Worm (Caenorhabditis elegans) whole organism, midembryonic: Measurements from ENCODE around the gene F39G3.2.

Experiments used
- T22C8.4 ChIP-seq: fragments of 200-800 bp; sonication (Bioruptor generic); IDR thresholded peaks from 2 replicates; pipeline ENCODE4 v1.3.6; 2022; ENCODE audit warnings: missing genetic modification characterization, missing compliant biosample characterization
- cog-1 ChIP-seq: sonication (generic microtip); optimal IDR thresholded peaks from 2 replicates; lab custom pipeline; 2016; ENCODE audit warnings: missing genetic modification characterization, missing compliant biosample characterization
- flt-1 ChIP-seq: fragments of 200-800 bp; sonication (Bioruptor generic); IDR thresholded peaks from 2 replicates; pipeline ENCODE4 v1.3.6; 2022; ENCODE audit warnings: missing genetic modification characterization, missing compliant biosample characterization
- klf-2 ChIP-seq: fragments of 200-800 bp; sonication (Bioruptor generic); conservative IDR thresholded peaks from 2 replicates; pipeline ENCODE4 v1.3.6; 2022; ENCODE audit warnings: missing genetic modification reagents, missing genetic modification characterization, missing compliant biosample characterization
- med-1 ChIP-seq: sonication (generic microtip); optimal IDR thresholded peaks from 2 replicates; lab custom pipeline; 2017; ENCODE audit warnings: missing genetic modification characterization, mild to moderate bottlenecking, missing compliant biosample characterization, antibody characterized with exemption, missing genetic modification reagents; ENCODE audit not compliant: insufficient read depth
- ref-1 ChIP-seq: fragments of 200-800 bp; sonication (Bioruptor generic); conservative IDR thresholded peaks from 2 replicates; pipeline ENCODE4 v1.3.6; 2022; ENCODE audit warnings: missing genetic modification reagents, missing genetic modification characterization, missing compliant biosample characterization
- tab-1 ChIP-seq: fragments of 200-800 bp; sonication (Bioruptor generic); IDR thresholded peaks from 2 replicates; pipeline ENCODE4 v1.3.6; 2022; ENCODE audit warnings: missing genetic modification characterization, missing compliant biosample characterization
- ztf-23 ChIP-seq: fragments of 200-800 bp; sonication (Bioruptor generic); IDR thresholded peaks from 2 replicates; pipeline ENCODE4 v1.3.6; 2022; ENCODE audit warnings: missing genetic modification reagents, missing genetic modification characterization, missing compliant biosample characterization

DNA sequence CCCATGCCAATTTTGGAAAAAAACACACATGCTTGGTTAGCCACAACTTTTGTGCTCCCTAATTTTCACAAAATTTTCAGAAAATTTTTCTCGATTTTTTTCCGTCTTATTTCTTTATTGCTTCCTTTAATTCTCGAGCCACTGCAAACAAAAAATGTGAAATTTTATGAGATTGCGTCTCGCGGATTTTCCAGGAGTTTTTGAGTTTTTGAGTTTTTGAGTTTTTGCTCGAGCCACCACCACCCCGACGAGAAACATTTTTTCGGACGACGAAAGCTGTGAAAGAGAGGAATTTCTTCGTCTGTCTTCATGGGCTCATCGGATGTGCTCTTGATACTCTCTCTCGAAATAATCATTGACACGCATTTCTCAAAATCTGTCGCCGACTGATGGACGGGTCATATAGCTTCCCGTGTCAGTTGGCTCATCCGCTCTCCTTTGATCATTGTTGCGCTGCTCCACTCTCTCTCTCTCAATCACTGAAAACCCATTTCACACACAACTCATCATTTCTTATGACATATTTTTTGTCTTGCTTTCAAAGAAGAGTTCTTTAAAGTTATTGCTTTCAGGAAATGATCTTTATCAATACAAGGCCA, 39.9 kb downstream of the F39G3.2 start, which contains the start of gene C18G1.1:
- TF ChIP-seq ref-1 (GFP tag; lab: Robert Waterston, UW) = no peak
- no peak for TF ChIP-seq ztf-23 (GFP tag; lab: Robert Waterston, UW)
- no peak for TF ChIP-seq tab-1 (GFP tag; lab: Robert Waterston, UW)
- TF ChIP-seq flt-1 (GFP tag; lab: Robert Waterston, UW) = no peak
- TF ChIP-seq T22C8.4 (GFP tag; lab: Robert Waterston, UW) = no peak
- no peak for TF ChIP-seq med-1
- no peak for TF ChIP-seq klf-2 (GFP tag; lab: Robert Waterston, UW)
- TF ChIP-seq cog-1 (tag; lab: Kevin White, UChicago) = no peak
